Worm (Caenorhabditis elegans): ENCODE data around the gene pmt-2.

ce11 chrV:4585009-4585408 lies 43.4 kb upstream of the pmt-2 start, which contains the start of gene Y61A9LA.1:
- TF ChIP-seq hmg-4 (GFP tag; optimal IDR thresholded peaks at IDR 0.05) = no peak
- TF ChIP-seq sea-1 (GFP tag; conservative IDR thresholded peaks at IDR 0.05) = no peak
- no peak for TF ChIP-seq hnd-1 (tag; optimal IDR thresholded peaks at IDR 0.05)
